Worm (Caenorhabditis elegans) whole organism, early embryonic: ENCODE results near the gene cpna-2.

ENCODE experiments used
- F13C5.2 ChIP-seq: sonication (generic microtip); optimal IDR thresholded peaks from 2 replicates; lab custom pipeline; 2017; ENCODE audit warnings: mild to moderate bottlenecking, missing genetic modification characterization, inconsistent platforms, missing compliant biosample characterization
- aly-1 ChIP-seq: sonication (generic microtip); optimal IDR thresholded peaks from 2 replicates; lab custom pipeline; 2016; ENCODE audit warnings: missing genetic modification characterization, missing compliant biosample characterization
- hmbx-1 ChIP-seq: sonication (generic microtip); optimal IDR thresholded peaks from 2 replicates; lab custom pipeline; 2016; ENCODE audit warnings: mild to moderate bottlenecking, missing genetic modification characterization, missing compliant biosample characterization
- sea-1 ChIP-seq: fragments of 200-800 bp; sonication (Bioruptor generic); conservative IDR thresholded peaks from 2 replicates; pipeline ENCODE4 v1.3.6; 2022; ENCODE audit warnings: missing genetic modification characterization, missing compliant biosample characterization
- tbx-11 ChIP-seq: fragments of 200-800 bp; sonication (Bioruptor generic); IDR thresholded peaks from 2 replicates; pipeline ENCODE4 v1.3.6; 2022; ENCODE audit warnings: missing genetic modification characterization, missing compliant biosample characterization
- tra-4 ChIP-seq: sonication (generic microtip); optimal IDR thresholded peaks from 2 replicates; lab custom pipeline; 2017; ENCODE audit warnings: missing genetic modification characterization, missing compliant biosample characterization

DNA sequence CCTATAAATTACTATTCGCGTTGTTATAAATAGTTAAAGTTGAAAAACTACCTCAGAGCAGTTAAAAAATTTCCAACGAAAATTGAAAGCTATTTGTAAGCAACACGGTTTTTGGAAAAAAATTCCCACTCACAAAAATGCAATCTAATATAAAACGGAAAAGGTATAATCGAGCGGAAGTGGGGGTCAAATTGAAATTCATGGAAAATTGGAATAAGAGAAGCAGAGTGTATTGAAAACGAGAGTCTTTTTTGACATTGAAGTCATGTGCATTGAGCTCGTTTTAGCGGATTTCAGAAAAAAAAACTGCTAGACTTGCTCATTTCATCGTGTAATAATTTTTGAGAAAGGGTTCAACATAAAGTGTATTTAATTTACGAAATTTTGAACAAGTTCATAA is 45.5 kb downstream of the cpna-2 start:
- TF ChIP-seq tbx-11 (no peak), hmbx-1 (no peak), tra-4 (tag; lab: Kevin White, UChicago) (no peak), sea-1 (GFP tag; lab: Robert Waterston, UW) (no peak), F13C5.2 (tag; lab: Kevin White, UChicago) (no peak), aly-1 (tag; lab: Kevin White, UChicago) (no peak)
